Worm (Caenorhabditis elegans) whole organism, late embryonic: ENCODE measurements around the gene orc-1.

ENCODE experiments used
- ceh-6 ChIP-seq: fragments of 200-800 bp; sonication (Bioruptor generic); optimal IDR thresholded peaks from 2 replicates; lab custom pipeline; 2018; ENCODE audit warnings: mild to moderate bottlenecking, missing genetic modification characterization, missing compliant biosample characterization
- elt-2 ChIP-seq: sonication (generic microtip); optimal IDR thresholded peaks from 2 replicates; lab custom pipeline; 2016; ENCODE audit warnings: missing genetic modification reagents, missing genetic modification characterization, missing compliant biosample characterization
- hlh-13 ChIP-seq: fragments of 200-800 bp; sonication (Bioruptor generic); optimal IDR thresholded peaks from 2 replicates; lab custom pipeline; 2018; ENCODE audit warnings: mild to moderate bottlenecking, missing genetic modification characterization, missing compliant biosample characterization
- unc-55 ChIP-seq: sonication (generic microtip); optimal IDR thresholded peaks from 2 replicates; lab custom pipeline; 2017; ENCODE audit warnings: missing biosample characterization, missing genetic modification reagents, missing genetic modification characterization

Gene orc-1

DNA sequence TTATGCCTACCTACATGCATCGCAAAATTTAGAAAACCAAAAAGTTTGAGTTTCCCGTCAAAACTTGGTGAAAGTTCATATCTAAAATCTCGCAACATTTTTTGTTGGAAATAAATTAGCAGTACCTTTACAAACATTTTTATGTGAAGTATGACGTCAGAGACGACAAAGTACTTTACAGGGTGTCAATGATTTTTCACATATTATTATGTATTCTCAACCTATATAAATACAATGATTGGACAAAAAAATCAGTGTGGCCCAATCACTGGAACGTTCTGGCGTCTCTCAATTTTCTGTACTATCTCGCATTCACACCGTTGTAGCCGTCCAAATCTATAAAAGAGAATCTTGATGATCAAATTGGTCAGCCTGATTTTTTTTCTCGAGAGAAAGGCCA, 51.4 kb downstream of the orc-1 start, which contains the start of the genes Y39A1A.18 and fmo-3:
TSS of gene Y39A1A.18 (minus strand) at position 192 of the 400 bp plus-strand sequence.
TSS of gene fmo-3 (plus strand) at position 388 of the 400 bp plus-strand sequence.
- TF ChIP-seq unc-55 (GFP tag; lab: Kevin White, UChicago) (no peak), hlh-13 (no peak), elt-2 (tag; lab: Kevin White, UChicago) (no peak), ceh-6 (GFP tag; lab: Kevin White, UChicago) (no peak)
